Worm (Caenorhabditis elegans) whole organism, L2 larva: Measurements from ENCODE around the gene tmem-131.

Experiments
- egl-27 ChIP-seq: sonication (generic microtip); optimal IDR thresholded peaks from 3 replicates; lab custom pipeline; 2017; ENCODE audit warnings: missing biosample characterization, missing genetic modification reagents, missing genetic modification characterization
- nhr-12 ChIP-seq: fragments of 150-350 bp; optimal IDR thresholded peaks from 2 replicates; lab custom pipeline; 2014; ENCODE audit warnings: missing biosample characterization, missing genetic modification characterization
- nhr-237 ChIP-seq: fragments of 150-350 bp; optimal IDR thresholded peaks from 2 replicates; lab custom pipeline; 2014; ENCODE audit warnings: missing biosample characterization, missing genetic modification characterization

DNA sequence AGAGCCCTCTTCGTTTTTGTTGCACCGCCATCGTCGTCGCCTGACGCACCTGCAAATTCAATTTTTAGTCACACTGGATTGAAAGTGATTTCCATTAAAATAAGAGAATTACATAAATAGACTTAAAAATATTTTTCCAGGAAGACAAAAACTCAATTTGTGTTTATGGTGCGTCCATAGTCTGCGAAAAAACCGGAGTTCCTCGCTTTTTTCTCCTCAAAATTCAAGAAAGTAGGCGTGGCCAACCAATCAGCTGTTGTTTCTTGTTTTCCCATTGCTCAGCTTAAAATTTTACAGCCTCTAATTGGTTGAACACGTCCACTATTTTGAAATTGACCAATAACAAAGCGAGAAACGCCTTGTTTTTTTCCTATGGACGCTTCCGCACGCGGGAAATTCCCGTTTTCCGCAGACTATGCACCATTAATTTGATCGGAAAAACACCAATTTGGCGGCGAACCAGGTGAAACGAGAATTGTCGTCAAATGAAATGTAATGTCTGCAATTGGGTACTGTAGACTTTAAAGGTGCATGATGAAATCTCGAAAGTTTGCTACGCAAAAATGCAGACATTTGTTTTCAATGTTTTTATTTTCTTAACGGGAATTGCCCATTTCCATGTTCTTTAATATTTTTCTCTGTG is 13.4 kb downstream of the tmem-131 start, which contains the start of gene C27F2.7:
- TF ChIP-seq nhr-12 (tag; lab: Kevin White, UChicago): no peak
- no peak for TF ChIP-seq nhr-237 (tag; lab: Kevin White, UChicago)
- no peak for TF ChIP-seq egl-27 (tag; lab: Kevin White, UChicago)
